Fruit fly (Drosophila melanogaster) whole organism: ENCODE data around the gene Ube4B.

ENCODE experiments used
- CG8478 ChIP-seq: fragments of >200 bp; optimal IDR thresholded peaks from 2 replicates; lab custom pipeline; 2018; ENCODE audit warnings: inconsistent platforms
- Dll ChIP-seq: fragments of >200 bp; optimal IDR thresholded peaks from 2 replicates; lab custom pipeline; 2017
- EcR ChIP-seq, 2 experiments: fragments of >200 bp; optimal IDR thresholded peaks; 2 replicates each; lab custom pipeline; 2017; ENCODE audit warnings: missing biosample characterization in 2 of 2, missing genetic modification characterization in 2 of 2, missing genetic modification reagents in 2 of 2
- pan ChIP-seq: fragments of >200 bp; optimal IDR thresholded peaks from 2 replicates; lab custom pipeline; 2017
- psq ChIP-seq: fragments of >200 bp; optimal IDR thresholded peaks from 2 replicates; lab custom pipeline; 2017
- usp ChIP-seq: fragments of >200 bp; optimal IDR thresholded peaks from 2 replicates; lab custom pipeline; 2017; ENCODE audit warnings: missing biosample characterization, missing genetic modification characterization, mixed read lengths

The Ube4B gene

DNA sequence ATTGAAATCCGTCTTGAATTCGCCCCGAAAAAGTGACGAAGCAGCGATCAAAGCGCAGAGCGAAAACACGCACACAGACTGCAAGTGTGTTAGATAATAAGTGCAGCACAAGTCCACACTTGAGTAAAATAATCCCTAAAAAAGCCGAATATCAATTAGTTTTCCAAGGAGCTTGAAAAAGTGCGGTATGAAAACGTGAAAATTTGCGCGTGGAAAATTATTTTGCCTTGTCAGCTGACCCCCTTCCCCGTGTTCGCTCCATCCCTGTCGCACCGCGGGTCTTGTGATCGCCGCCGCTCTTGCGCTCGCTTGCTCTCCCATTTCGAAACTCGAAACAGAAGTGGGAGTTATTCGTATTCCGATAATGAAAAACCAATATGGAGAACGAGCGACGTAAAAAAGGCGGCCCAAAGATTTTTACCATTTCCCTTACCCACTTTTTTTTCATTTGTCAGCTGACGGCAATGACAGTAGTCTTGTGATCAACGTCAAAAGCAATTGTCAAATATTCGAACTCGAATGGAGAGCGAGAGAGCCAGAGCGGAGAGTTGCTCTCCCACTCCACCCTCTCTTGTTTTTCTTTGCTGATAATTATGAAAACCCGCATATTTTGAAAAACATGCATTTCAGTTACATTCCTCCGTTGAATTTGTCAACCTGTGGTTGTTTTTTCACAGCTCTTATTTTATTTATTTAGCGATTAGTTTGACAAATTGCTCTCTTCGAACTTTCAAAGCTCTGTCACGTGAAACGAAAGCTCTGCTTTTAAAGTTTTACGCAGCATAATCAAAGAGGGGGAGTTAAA lies 44.5 kb downstream of the Ube4B start:
- TF ChIP-seq CG8478 (lab: Kevin White, UChicago) = no peak
- TF ChIP-seq Dll (lab: Kevin White, UChicago) = peak; percentile 34
- no peak for TF ChIP-seq pan (lab: Kevin White, UChicago)
- no peak for TF ChIP-seq psq (lab: Kevin White, UChicago)

DNA sequence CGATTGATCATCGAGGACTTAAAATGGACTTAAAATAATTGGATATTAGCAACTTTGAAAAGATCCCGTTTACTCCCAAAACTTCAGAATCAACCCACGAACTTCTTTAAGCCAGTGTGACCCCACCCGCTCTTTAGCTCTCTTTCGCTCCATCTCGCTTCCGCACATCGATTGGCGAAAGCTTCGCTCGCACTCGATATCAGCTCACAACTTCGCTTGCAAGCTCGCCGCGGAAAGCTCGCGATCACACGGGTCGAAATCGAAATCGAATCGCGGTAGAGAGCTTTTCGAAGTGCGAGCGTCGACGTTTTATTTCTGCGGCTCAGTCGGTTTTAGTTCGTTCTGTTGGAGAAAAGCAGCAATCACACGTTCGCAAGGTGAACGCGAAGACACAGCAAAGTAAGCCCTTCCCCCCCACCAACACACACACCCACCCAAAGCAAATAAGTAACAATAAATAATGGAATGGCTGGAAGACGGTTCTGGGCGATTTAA lies 45.1 kb downstream of the Ube4B start, which contains the start of gene Vha68-2:
Gene Vha68-2, plus strand, starts transcription at position 278 of the 495 bp plus-strand sequence.
- TF ChIP-seq usp (GFP tag; lab: Kevin White, UChicago) = no peak
- no peak for TF ChIP-seq psq (lab: Kevin White, UChicago)
- no peak for TF ChIP-seq EcR (GFP tag; optimal IDR thresholded peaks at IDR 0.05; lab: Kevin White, UChicago)
- no peak for TF ChIP-seq Dll (lab: Kevin White, UChicago)
- no peak for TF ChIP-seq CG8478 (lab: Kevin White, UChicago)
- no peak for TF ChIP-seq pan (lab: Kevin White, UChicago)

DNA sequence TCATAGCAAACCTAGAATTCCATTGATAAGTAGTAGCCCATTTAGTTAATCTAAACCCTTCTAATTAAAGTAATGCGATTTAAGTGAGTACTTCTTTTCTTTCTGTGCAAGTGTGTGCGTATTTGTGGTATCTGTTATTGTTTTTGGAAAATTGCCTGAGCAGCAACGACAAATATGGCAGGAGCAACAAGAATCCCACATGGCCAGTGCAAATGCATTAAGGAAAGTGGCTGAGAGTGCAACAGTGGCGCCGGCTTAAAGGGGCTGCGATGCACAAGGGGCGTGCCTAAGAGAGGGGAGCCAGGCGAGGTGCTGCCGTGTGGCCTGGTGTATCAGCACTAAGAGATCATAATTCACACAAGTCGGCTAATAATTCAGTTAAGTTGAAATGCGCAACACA lies 49.7 kb downstream of the Ube4B start:
- TF ChIP-seq CG8478 (lab: Kevin White, UChicago) (no peak), psq (lab: Kevin White, UChicago) (no peak), EcR (GFP tag; optimal IDR thresholded peaks at IDR 0.05; lab: Kevin White, UChicago) (no peak), pan (lab: Kevin White, UChicago) (no peak), usp (GFP tag; lab: Kevin White, UChicago) (no peak), Dll (lab: Kevin White, UChicago) (no peak)

DNA sequence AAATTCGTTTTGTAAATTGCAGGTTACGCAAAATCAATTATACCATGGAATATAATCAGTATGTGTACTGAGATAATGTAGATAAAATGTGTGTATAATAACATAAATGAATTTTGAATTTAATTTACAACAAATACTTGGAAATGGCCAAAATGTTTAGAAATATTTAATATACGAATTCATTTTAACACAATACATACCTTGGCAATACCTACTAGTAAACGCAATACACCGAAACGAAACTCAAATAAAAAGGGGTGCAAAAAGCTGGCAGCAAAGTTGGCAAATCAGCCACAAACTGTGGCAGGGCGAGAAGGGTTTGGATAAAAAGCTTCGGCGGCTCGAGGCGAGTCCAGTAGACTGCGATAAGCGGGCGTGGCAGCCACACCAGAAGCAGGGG lies 52.9 kb downstream of the Ube4B start, which contains the start of gene CG16800:
Gene CG16800, plus strand, starts transcription at position 301 of the 400 bp plus-strand sequence.
- TF ChIP-seq usp (GFP tag; lab: Kevin White, UChicago) (no peak), pan (lab: Kevin White, UChicago) (no peak), Dll (lab: Kevin White, UChicago) (no peak), EcR (GFP tag; optimal IDR thresholded peaks at IDR 0.05; lab: Kevin White, UChicago) (no peak)
